Worm (Caenorhabditis elegans) whole organism, midembryonic: Measurements from ENCODE around the gene ttr-26.

ENCODE experiments used
- T22C8.4 ChIP-seq: fragments of 200-800 bp; sonication (Bioruptor generic); IDR thresholded peaks from 2 replicates; pipeline ENCODE4 v1.3.6; 2022; ENCODE audit warnings: missing genetic modification characterization, missing compliant biosample characterization
- cog-1 ChIP-seq: sonication (generic microtip); optimal IDR thresholded peaks from 2 replicates; lab custom pipeline; 2016; ENCODE audit warnings: missing genetic modification characterization, missing compliant biosample characterization
- flt-1 ChIP-seq: fragments of 200-800 bp; sonication (Bioruptor generic); IDR thresholded peaks from 2 replicates; pipeline ENCODE4 v1.3.6; 2022; ENCODE audit warnings: missing genetic modification characterization, missing compliant biosample characterization
- klf-2 ChIP-seq: fragments of 200-800 bp; sonication (Bioruptor generic); conservative IDR thresholded peaks from 2 replicates; pipeline ENCODE4 v1.3.6; 2022; ENCODE audit warnings: missing genetic modification reagents, missing genetic modification characterization, missing compliant biosample characterization
- med-1 ChIP-seq: sonication (generic microtip); optimal IDR thresholded peaks from 2 replicates; lab custom pipeline; 2017; ENCODE audit warnings: missing genetic modification characterization, mild to moderate bottlenecking, missing compliant biosample characterization, antibody characterized with exemption, missing genetic modification reagents; ENCODE audit not compliant: insufficient read depth
- ref-1 ChIP-seq: fragments of 200-800 bp; sonication (Bioruptor generic); conservative IDR thresholded peaks from 2 replicates; pipeline ENCODE4 v1.3.6; 2022; ENCODE audit warnings: missing genetic modification reagents, missing genetic modification characterization, missing compliant biosample characterization
- tab-1 ChIP-seq: fragments of 200-800 bp; sonication (Bioruptor generic); IDR thresholded peaks from 2 replicates; pipeline ENCODE4 v1.3.6; 2022; ENCODE audit warnings: missing genetic modification characterization, missing compliant biosample characterization
- ztf-23 ChIP-seq: fragments of 200-800 bp; sonication (Bioruptor generic); IDR thresholded peaks from 2 replicates; pipeline ENCODE4 v1.3.6; 2022; ENCODE audit warnings: missing genetic modification reagents, missing genetic modification characterization, missing compliant biosample characterization
- ztf-29 ChIP-seq: fragments of 200-800 bp; sonication (Bioruptor generic); IDR thresholded peaks from 2 replicates; pipeline ENCODE4 v1.3.6; 2022; ENCODE audit warnings: missing genetic modification reagents, missing genetic modification characterization, missing compliant biosample characterization

Gene ttr-26

DNA sequence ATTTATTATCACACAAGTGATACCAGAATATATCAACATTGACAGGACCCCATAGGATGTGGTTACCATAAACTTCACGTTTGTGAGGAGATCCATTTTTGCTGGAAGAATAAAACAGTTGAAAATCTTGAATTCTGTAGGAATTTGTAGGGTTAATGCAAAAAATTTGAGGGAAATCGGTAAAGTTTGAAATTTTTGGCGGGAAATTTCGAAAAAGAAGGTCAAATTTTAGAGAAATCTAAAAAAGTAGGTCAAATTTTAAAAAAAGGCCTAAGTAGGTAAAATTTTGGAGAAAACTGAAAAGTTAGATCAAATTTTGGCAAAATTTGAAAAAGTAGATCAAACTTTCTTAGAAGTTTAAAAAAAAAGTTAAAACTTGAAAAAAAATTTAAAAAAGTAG, 4.7 kb upstream of the ttr-26 start, which contains the start of gene srg-34:
srg-34 (minus strand) TSS at position 101 of the 400 bp plus-strand sequence.
- TF ChIP-seq flt-1 (GFP tag; lab: Robert Waterston, UW) (no peak), ztf-29 (GFP tag; lab: Robert Waterston, UW) (no peak), T22C8.4 (GFP tag; lab: Robert Waterston, UW) (no peak), cog-1 (tag; lab: Kevin White, UChicago) (no peak), med-1 (GFP tag; lab: Kevin White, UChicago) (no peak), ztf-23 (GFP tag; lab: Robert Waterston, UW) (no peak), ref-1 (GFP tag; lab: Robert Waterston, UW) (no peak), klf-2 (GFP tag; lab: Robert Waterston, UW) (no peak), tab-1 (GFP tag; lab: Robert Waterston, UW) (no peak)

DNA sequence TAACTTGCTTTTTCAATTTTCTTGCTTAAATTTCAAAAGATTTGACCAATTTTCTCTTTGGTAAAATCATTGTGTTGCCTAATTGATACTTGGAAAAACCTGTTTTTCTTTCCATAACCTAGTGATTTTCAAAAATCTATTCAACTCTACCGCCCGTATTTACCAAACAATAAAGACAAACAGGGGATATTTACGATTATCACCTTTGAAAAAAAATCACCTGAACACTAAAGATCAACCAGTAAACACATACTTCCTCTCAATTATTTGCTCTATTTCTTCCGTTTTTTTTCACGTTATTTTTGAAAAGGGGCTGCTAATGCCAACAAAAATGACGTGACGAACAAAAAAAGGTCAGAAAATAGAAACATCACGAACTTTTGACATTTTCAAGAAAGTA, 856 bp upstream of the ttr-26 start:
- no peak for TF ChIP-seq cog-1 (tag; lab: Kevin White, UChicago)
- no peak for TF ChIP-seq ztf-23 (GFP tag; lab: Robert Waterston, UW)
- no peak for TF ChIP-seq klf-2 (GFP tag; lab: Robert Waterston, UW)
- TF ChIP-seq ztf-29 (GFP tag; lab: Robert Waterston, UW) = no peak
- no peak for TF ChIP-seq med-1 (GFP tag; lab: Kevin White, UChicago)
- no peak for TF ChIP-seq ref-1 (GFP tag; lab: Robert Waterston, UW)
- no peak for TF ChIP-seq flt-1 (GFP tag; lab: Robert Waterston, UW)
- TF ChIP-seq tab-1 (GFP tag; lab: Robert Waterston, UW) = no peak

DNA sequence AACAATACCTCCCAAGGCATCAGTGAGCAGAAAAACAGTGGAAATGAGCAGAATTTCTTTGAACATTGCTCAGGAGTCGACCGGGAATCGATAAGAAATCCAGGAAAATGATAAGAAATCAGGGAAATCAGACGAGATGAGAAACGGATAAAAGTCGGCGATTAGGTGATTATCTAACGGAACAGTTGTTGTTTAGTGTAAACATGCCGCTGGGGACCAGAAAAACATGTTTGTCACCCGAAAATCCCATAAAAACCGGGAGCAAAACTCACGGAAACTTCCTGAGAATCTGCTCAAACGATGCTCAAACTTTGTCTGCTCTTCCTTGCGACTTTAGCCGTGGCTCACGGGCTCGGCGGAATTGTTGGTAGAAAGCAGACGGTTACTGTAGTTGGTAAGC, 3.6 kb downstream of the ttr-26 start, which contains the start of the genes ttr-24 and ttr-25:
ttr-24 (minus strand) TSS at position 156 of the 400 bp plus-strand sequence.
ttr-25 (plus strand) TSS at position 227 of the 400 bp plus-strand sequence.
- TF ChIP-seq ztf-23 (GFP tag; lab: Robert Waterston, UW) = no peak
- no peak for TF ChIP-seq klf-2 (GFP tag; lab: Robert Waterston, UW)
- TF ChIP-seq cog-1 (tag; lab: Kevin White, UChicago) = no peak

DNA sequence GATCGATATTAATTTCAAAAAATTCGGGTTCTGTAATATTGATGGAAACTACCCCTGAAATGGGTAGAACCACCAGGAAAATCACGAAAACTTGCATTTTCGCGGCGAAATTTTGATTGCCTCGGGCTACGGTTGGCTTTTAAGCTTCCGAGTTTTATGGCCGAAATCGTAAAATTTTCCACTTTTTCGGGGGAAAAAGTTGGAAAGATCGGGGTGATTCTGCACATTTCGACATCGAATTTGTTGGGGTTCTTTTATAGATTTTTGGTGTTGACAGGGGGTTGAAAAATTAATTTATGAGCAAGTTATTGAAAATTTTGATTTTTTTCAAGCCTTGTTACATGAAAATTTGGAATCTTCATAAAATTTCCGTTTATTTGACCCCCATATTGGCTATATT, 6.3 kb downstream of the ttr-26 start, which contains the start of gene Y51A2D.8:
Y51A2D.8 (minus strand) TSS at position 101 of the 400 bp plus-strand sequence.
- no peak for TF ChIP-seq med-1 (GFP tag; lab: Kevin White, UChicago)
- TF ChIP-seq cog-1 (tag; lab: Kevin White, UChicago) = no peak
- no peak for TF ChIP-seq ztf-23 (GFP tag; lab: Robert Waterston, UW)
- TF ChIP-seq T22C8.4 (GFP tag; lab: Robert Waterston, UW) = no peak
- no peak for TF ChIP-seq tab-1 (GFP tag; lab: Robert Waterston, UW)
- TF ChIP-seq flt-1 (GFP tag; lab: Robert Waterston, UW) = no peak
- TF ChIP-seq ref-1 (GFP tag; lab: Robert Waterston, UW) = no peak
- no peak for TF ChIP-seq klf-2 (GFP tag; lab: Robert Waterston, UW)
- no peak for TF ChIP-seq ztf-29 (GFP tag; lab: Robert Waterston, UW)

DNA sequence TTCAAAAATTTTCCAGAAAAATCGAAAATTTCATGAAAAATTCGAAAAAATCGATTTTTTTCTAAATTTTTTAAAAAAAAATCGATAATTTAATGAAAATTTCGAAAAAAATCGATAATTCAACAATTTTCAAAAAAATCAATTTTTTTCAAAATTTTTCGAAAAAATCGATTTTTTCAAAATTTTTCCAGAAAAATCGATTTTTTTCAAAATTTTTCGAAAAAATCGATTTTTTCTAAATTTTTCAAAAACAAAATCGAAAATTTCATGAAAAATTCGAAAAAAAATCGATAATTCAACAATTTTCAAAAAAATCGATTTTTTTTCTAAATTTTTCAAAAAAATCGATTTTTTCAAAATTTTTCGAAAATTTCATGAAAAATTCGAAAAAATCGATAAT, 13.4 kb downstream of the ttr-26 start:
- peak; percentile 95 for TF ChIP-seq T22C8.4 (GFP tag; lab: Robert Waterston, UW)

DNA sequence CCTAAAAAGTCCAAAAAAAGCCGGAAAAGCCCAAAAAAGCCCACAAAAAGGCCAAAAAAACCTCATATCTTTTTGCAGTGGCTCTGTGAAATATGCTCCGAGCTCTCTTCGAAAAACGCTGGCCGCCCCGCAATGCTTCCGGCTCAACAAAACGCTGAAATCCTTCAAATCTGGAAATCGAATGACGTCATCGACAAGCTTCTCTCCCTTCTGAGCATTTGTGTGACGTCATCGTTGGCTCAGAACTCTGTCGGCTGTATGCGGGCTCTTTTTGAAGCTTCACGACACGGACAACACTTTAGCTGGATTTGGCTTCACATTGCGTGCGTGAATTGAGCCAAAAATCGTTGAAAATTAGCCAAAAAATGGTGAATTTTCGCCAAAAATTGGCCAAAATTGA, 24.1 kb downstream of the ttr-26 start:
- no peak for TF ChIP-seq ztf-23 (GFP tag; lab: Robert Waterston, UW)
- no peak for TF ChIP-seq ref-1 (GFP tag; lab: Robert Waterston, UW)
- TF ChIP-seq flt-1 (GFP tag; lab: Robert Waterston, UW) = no peak
- no peak for TF ChIP-seq tab-1 (GFP tag; lab: Robert Waterston, UW)
- TF ChIP-seq ztf-29 (GFP tag; lab: Robert Waterston, UW) = no peak
- TF ChIP-seq med-1 (GFP tag; lab: Kevin White, UChicago) = no peak
- no peak for TF ChIP-seq T22C8.4 (GFP tag; lab: Robert Waterston, UW)
- no peak for TF ChIP-seq cog-1 (tag; lab: Kevin White, UChicago)
- no peak for TF ChIP-seq klf-2 (GFP tag; lab: Robert Waterston, UW)

DNA sequence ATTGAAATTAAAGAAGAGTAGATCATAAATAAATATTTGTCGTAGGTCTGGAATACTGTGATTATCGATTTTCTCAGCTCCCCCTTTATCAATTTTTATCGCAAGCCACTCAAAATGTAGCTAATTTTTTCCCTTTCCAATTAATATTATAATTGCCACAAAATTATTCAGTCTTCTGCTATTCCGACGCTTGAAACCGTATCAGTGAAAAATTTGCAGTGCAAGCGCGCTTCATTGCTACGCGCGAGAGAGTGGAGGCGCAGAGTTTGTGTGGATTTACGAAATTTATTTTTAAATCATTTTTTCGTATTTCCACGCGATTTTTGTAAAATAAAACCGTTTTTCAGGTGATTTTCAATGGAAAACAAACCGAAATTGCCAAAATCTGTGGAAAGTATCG, 26.5 kb downstream of the ttr-26 start, which contains the start of gene ints-5:
ints-5 (plus strand) TSS at position 348 of the 400 bp plus-strand sequence.
- TF ChIP-seq ztf-29 (GFP tag; lab: Robert Waterston, UW) (no peak), ztf-23 (GFP tag; lab: Robert Waterston, UW) (no peak), cog-1 (tag; lab: Kevin White, UChicago) (no peak)

DNA sequence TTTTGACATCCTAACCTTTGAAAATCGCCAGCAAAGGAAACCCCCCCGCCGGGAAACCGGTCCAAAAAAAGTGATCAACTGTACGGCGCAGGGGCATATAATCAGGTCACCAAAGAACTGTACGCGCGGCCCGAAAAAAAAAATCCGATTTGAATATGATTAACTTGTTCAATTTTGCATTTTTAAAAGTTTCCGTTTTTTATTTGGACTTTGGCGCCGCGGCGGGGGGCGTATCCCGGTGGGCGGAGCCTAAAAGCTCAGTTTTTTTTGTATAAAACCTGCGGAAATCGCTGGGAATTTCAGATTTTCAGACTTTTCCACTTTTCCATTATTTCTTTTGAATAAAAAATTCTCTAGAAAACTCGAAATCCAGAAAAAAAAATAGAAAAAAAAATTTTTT, 35.6 kb downstream of the ttr-26 start, which contains the start of gene hmit-1.2:
hmit-1.2 (plus strand) TSS at position 301 of the 400 bp plus-strand sequence.
- TF ChIP-seq tab-1 (GFP tag; lab: Robert Waterston, UW) (no peak), cog-1 (tag; lab: Kevin White, UChicago) (no peak), ztf-23 (GFP tag; lab: Robert Waterston, UW) (no peak), T22C8.4 (GFP tag; lab: Robert Waterston, UW) (no peak), ref-1 (GFP tag; lab: Robert Waterston, UW) (no peak), flt-1 (GFP tag; lab: Robert Waterston, UW) (no peak), ztf-29 (GFP tag; lab: Robert Waterston, UW) (no peak), med-1 (GFP tag; lab: Kevin White, UChicago) (no peak), klf-2 (GFP tag; lab: Robert Waterston, UW) (no peak)

DNA sequence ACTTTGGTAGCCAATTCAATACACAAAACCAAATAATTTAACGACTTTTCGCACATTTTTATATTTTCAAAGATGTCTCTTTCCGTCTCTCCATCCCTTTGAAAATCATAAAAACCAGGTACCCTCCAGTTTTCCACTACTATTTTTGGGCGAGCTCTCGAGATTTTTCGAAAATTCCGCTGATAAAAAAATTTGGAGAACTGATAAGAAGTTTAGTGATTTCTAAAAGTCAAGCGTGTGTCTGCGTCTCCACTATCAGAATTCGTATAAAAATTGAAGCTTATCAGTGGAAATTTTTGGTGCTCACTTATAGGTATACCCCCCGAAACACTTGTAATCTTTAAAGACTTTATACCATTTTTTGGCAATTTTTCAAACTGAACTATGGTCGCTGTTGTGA, 43.6 kb downstream of the ttr-26 start, which contains the start of gene hmit-1.1:
hmit-1.1 (plus strand) TSS at position 294 of the 400 bp plus-strand sequence.
- TF ChIP-seq T22C8.4 (GFP tag; lab: Robert Waterston, UW) = no peak
- TF ChIP-seq med-1 (GFP tag; lab: Kevin White, UChicago) = no peak
- no peak for TF ChIP-seq cog-1 (tag; lab: Kevin White, UChicago)
- no peak for TF ChIP-seq ztf-23 (GFP tag; lab: Robert Waterston, UW)
